Worm (Caenorhabditis elegans) whole organism, midembryonic: Measurements from ENCODE around the gene K02E11.5.

Experiments
- T22C8.4 ChIP-seq: fragments of 200-800 bp; sonication (Bioruptor generic); IDR thresholded peaks from 2 replicates; pipeline ENCODE4 v1.3.6; 2022; ENCODE audit warnings: missing genetic modification characterization, missing compliant biosample characterization
- cog-1 ChIP-seq: sonication (generic microtip); optimal IDR thresholded peaks from 2 replicates; lab custom pipeline; 2016; ENCODE audit warnings: missing genetic modification characterization, missing compliant biosample characterization
- flt-1 ChIP-seq: fragments of 200-800 bp; sonication (Bioruptor generic); IDR thresholded peaks from 2 replicates; pipeline ENCODE4 v1.3.6; 2022; ENCODE audit warnings: missing genetic modification characterization, missing compliant biosample characterization
- klf-2 ChIP-seq: fragments of 200-800 bp; sonication (Bioruptor generic); conservative IDR thresholded peaks from 2 replicates; pipeline ENCODE4 v1.3.6; 2022; ENCODE audit warnings: missing genetic modification reagents, missing genetic modification characterization, missing compliant biosample characterization
- med-1 ChIP-seq: sonication (generic microtip); optimal IDR thresholded peaks from 2 replicates; lab custom pipeline; 2017; ENCODE audit warnings: missing genetic modification characterization, mild to moderate bottlenecking, missing compliant biosample characterization, antibody characterized with exemption, missing genetic modification reagents; ENCODE audit not compliant: insufficient read depth
- ref-1 ChIP-seq: fragments of 200-800 bp; sonication (Bioruptor generic); conservative IDR thresholded peaks from 2 replicates; pipeline ENCODE4 v1.3.6; 2022; ENCODE audit warnings: missing genetic modification reagents, missing genetic modification characterization, missing compliant biosample characterization
- tab-1 ChIP-seq: fragments of 200-800 bp; sonication (Bioruptor generic); IDR thresholded peaks from 2 replicates; pipeline ENCODE4 v1.3.6; 2022; ENCODE audit warnings: missing genetic modification characterization, missing compliant biosample characterization
- ztf-23 ChIP-seq: fragments of 200-800 bp; sonication (Bioruptor generic); IDR thresholded peaks from 2 replicates; pipeline ENCODE4 v1.3.6; 2022; ENCODE audit warnings: missing genetic modification reagents, missing genetic modification characterization, missing compliant biosample characterization
- ztf-29 ChIP-seq: fragments of 200-800 bp; sonication (Bioruptor generic); IDR thresholded peaks from 2 replicates; pipeline ENCODE4 v1.3.6; 2022; ENCODE audit warnings: missing genetic modification reagents, missing genetic modification characterization, missing compliant biosample characterization

DNA sequence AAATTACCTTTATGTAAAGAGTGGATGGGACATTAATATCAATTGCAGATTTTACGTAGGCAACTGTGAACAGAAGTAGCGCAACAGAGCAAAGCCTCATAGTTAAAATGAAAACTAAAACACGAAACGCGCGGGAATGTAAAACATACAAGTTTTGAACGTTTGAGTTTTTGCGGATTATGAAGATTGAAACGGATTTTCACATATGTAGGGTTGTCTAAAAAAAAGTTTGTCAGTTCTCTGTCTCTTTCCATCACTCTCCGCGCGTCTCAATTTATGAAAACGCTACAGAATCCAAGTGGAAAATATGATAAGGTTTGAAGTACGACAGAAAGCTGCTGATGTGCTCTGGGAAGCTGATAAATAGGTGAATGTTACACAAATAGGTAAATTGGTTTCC is 5.4 kb upstream of the K02E11.5 start, which contains the start of gene K02E11.3:
- TF ChIP-seq ztf-23 (GFP tag; lab: Robert Waterston, UW), result no peak
- no peak for TF ChIP-seq flt-1 (GFP tag; lab: Robert Waterston, UW)
- TF ChIP-seq tab-1 (GFP tag; lab: Robert Waterston, UW), result no peak
- TF ChIP-seq ref-1 (GFP tag; lab: Robert Waterston, UW), result no peak
- no peak for TF ChIP-seq klf-2 (GFP tag; lab: Robert Waterston, UW)
- no peak for TF ChIP-seq cog-1 (tag; lab: Kevin White, UChicago)
- TF ChIP-seq T22C8.4 (GFP tag; lab: Robert Waterston, UW), result no peak
- TF ChIP-seq ztf-29 (GFP tag; lab: Robert Waterston, UW), result no peak
- TF ChIP-seq med-1 (GFP tag; lab: Kevin White, UChicago), result no peak
